Worm (Caenorhabditis elegans) whole organism, young adult: ENCODE data around the gene rpl-33.

Source experiments
- B0019.2 ChIP-seq: fragments of 200-800 bp; sonication (Bioruptor generic); conservative IDR thresholded peaks from 2 replicates; pipeline ENCODE4 v1.3.6; 2022; ENCODE audit warnings: missing genetic modification reagents, missing genetic modification characterization, missing compliant biosample characterization
- C17E4.6 ChIP-seq: fragments of 200-800 bp; sonication (Bioruptor generic); IDR thresholded peaks from 2 replicates; pipeline ENCODE4 v1.3.6; 2022; ENCODE audit warnings: missing genetic modification reagents, missing genetic modification characterization, missing compliant biosample characterization
- F10E7.11 ChIP-seq: sonication (generic microtip); optimal IDR thresholded peaks from 2 replicates; lab custom pipeline; 2017; ENCODE audit warnings: mild to moderate bottlenecking, missing genetic modification characterization, moderate library complexity, missing compliant biosample characterization
- F22D6.2 ChIP-seq: sonication (generic microtip); optimal IDR thresholded peaks from 2 replicates; lab custom pipeline; 2016; ENCODE audit warnings: mild to moderate bottlenecking, missing genetic modification characterization, missing compliant biosample characterization
- F37B4.10 ChIP-seq: fragments of 200-800 bp; sonication (Bioruptor generic); IDR thresholded peaks from 2 replicates; pipeline ENCODE4 v1.3.6; 2022; ENCODE audit warnings: missing genetic modification characterization, missing compliant biosample characterization
- F49E8.2 ChIP-seq: sonication (generic microtip); optimal IDR thresholded peaks from 3 replicates; lab custom pipeline; 2017; ENCODE audit warnings: missing genetic modification characterization, mild to moderate bottlenecking, missing compliant biosample characterization, antibody characterized with exemption, moderate library complexity; ENCODE audit not compliant: insufficient read depth
- F55B11.4 ChIP-seq: sonication (generic microtip); optimal IDR thresholded peaks from 2 replicates; lab custom pipeline; 2016; ENCODE audit warnings: missing compliant biosample characterization, missing genetic modification characterization, borderline replicate concordance; ENCODE audit not compliant: insufficient read depth
- F57C9.4 ChIP-seq: sonication (generic microtip); optimal IDR thresholded peaks from 2 replicates; lab custom pipeline; 2017; ENCODE audit warnings: mild to moderate bottlenecking, missing genetic modification characterization, missing compliant biosample characterization
- T07F8.4 ChIP-seq: sonication (generic microtip); optimal IDR thresholded peaks from 2 replicates; lab custom pipeline; 2016; ENCODE audit warnings: mild to moderate bottlenecking, missing genetic modification characterization, moderate library complexity, missing compliant biosample characterization
- aptf-2 ChIP-seq: fragments of 200-800 bp; sonication (Bioruptor generic); conservative IDR thresholded peaks from 2 replicates; pipeline ENCODE4 v1.3.6; 2022; ENCODE audit warnings: missing genetic modification reagents, missing genetic modification characterization, missing compliant biosample characterization
- aptf-3 ChIP-seq: fragments of 200-800 bp; sonication (Bioruptor generic); IDR thresholded peaks from 2 replicates; pipeline ENCODE4 v1.3.6; 2022; ENCODE audit warnings: missing genetic modification characterization, missing compliant biosample characterization
- attf-6 ChIP-seq: fragments of 200-800 bp; sonication (Bioruptor generic); IDR thresholded peaks from 2 replicates; pipeline ENCODE4 v1.3.6; 2022; ENCODE audit warnings: missing genetic modification reagents, missing genetic modification characterization, missing compliant biosample characterization
- bed-2 ChIP-seq: fragments of 200-800 bp; sonication (Bioruptor generic); IDR thresholded peaks from 2 replicates; pipeline ENCODE4 v1.3.6; 2022; ENCODE audit warnings: missing genetic modification reagents, missing genetic modification characterization, missing compliant biosample characterization
- ccch-3 ChIP-seq: fragments of 200-800 bp; sonication (Bioruptor generic); optimal IDR thresholded peaks from 2 replicates; lab custom pipeline; 2018; ENCODE audit warnings: mild to moderate bottlenecking, missing genetic modification characterization, missing compliant biosample characterization
- cebp-1 ChIP-seq, 2 experiments: fragments of 200-800 bp in 1 of 2; sonication (Bioruptor generic) in 1 of 2; sonication (generic microtip) in 1 of 2; IDR thresholded peaks in 1 of 2; optimal IDR thresholded peaks in 1 of 2; 2 replicates each; pipeline versions ENCODE4 v1.3.6 to Lab custom; 2017 to 2022; ENCODE audit warnings: missing compliant biosample characterization in 2 of 2, missing genetic modification characterization in 2 of 2, mild to moderate bottlenecking in 1 of 2, missing genetic modification reagents in 1 of 2, moderate library complexity in 1 of 2
- cebp-2 ChIP-seq: fragments of 200-800 bp; sonication (Bioruptor generic); IDR thresholded peaks from 2 replicates; pipeline ENCODE4 v1.3.6; 2022; ENCODE audit warnings: missing genetic modification characterization, missing compliant biosample characterization
- ceh-100 ChIP-seq: fragments of 200-800 bp; sonication (Bioruptor generic); IDR thresholded peaks from 2 replicates; pipeline ENCODE4 v1.3.6; 2022; ENCODE audit warnings: missing genetic modification reagents, missing genetic modification characterization, missing compliant biosample characterization
- ceh-27 ChIP-seq: fragments of 200-800 bp; sonication (Bioruptor generic); optimal IDR thresholded peaks from 2 replicates; lab custom pipeline; 2018; ENCODE audit warnings: mild to moderate bottlenecking, missing genetic modification characterization, moderate library complexity, missing compliant biosample characterization
- ceh-79 ChIP-seq: sonication (generic microtip); optimal IDR thresholded peaks from 2 replicates; lab custom pipeline; 2017; ENCODE audit warnings: mild to moderate bottlenecking, missing genetic modification characterization, missing compliant biosample characterization
- dox-1 ChIP-seq: fragments of 200-800 bp; sonication (Bioruptor generic); IDR thresholded peaks from 2 replicates; pipeline ENCODE4 v1.3.6; 2022; ENCODE audit warnings: missing genetic modification reagents, missing genetic modification characterization, missing compliant biosample characterization
- dpl-1 ChIP-seq: fragments of 150-350 bp; optimal IDR thresholded peaks from 2 replicates; lab custom pipeline; 2014; ENCODE audit warnings: missing biosample characterization, missing genetic modification reagents, missing genetic modification characterization
- efl-1 ChIP-seq: fragments of 150-350 bp; optimal IDR thresholded peaks from 2 replicates; lab custom pipeline; 2014; ENCODE audit warnings: missing biosample characterization, missing genetic modification reagents, missing genetic modification characterization
- hmg-20 ChIP-seq: fragments of 200-800 bp; sonication (Bioruptor generic); IDR thresholded peaks from 2 replicates; pipeline ENCODE4 v1.3.6; 2022; ENCODE audit warnings: missing genetic modification reagents, missing genetic modification characterization, missing compliant biosample characterization
- hrde-1 ChIP-seq: sonication (generic microtip); optimal IDR thresholded peaks from 2 replicates; lab custom pipeline; 2016; ENCODE audit warnings: missing genetic modification characterization, mild to moderate bottlenecking, missing compliant biosample characterization, moderate library complexity, missing genotype, missing genetic modification reagents, borderline replicate concordance
- let-526 ChIP-seq: fragments of 200-800 bp; sonication (Bioruptor generic); IDR thresholded peaks from 2 replicates; pipeline ENCODE4 v1.3.6; 2022; ENCODE audit warnings: missing genetic modification reagents, missing genetic modification characterization, missing compliant biosample characterization
- let-607 ChIP-seq, 2 experiments: fragments of 200-800 bp in 1 of 2; sonication (Bioruptor generic) in 1 of 2; sonication (generic microtip) in 1 of 2; optimal IDR thresholded peaks; 2 replicates each; lab custom pipeline; 2016 to 2018; ENCODE audit warnings: mild to moderate bottlenecking in 2 of 2, missing compliant biosample characterization in 2 of 2, missing genetic modification characterization in 2 of 2, moderate library complexity in 2 of 2, missing genotype in 1 of 2
- lsy-27 ChIP-seq: sonication (generic microtip); optimal IDR thresholded peaks from 2 replicates; lab custom pipeline; 2017; ENCODE audit warnings: missing genetic modification characterization, mild to moderate bottlenecking, missing compliant biosample characterization, antibody characterized with exemption, missing genotype, borderline replicate concordance; ENCODE audit not compliant: insufficient read depth
- madf-10 ChIP-seq: sonication (generic microtip); optimal IDR thresholded peaks from 2 replicates; lab custom pipeline; 2016; ENCODE audit warnings: mild to moderate bottlenecking, missing genetic modification characterization, missing compliant biosample characterization
- madf-3 ChIP-seq: fragments of 200-800 bp; sonication (Bioruptor generic); IDR thresholded peaks from 2 replicates; pipeline ENCODE4 v1.3.6; 2022; ENCODE audit warnings: missing genetic modification reagents, missing genetic modification characterization, missing compliant biosample characterization
- madf-6 ChIP-seq: fragments of 200-800 bp; sonication (Bioruptor generic); IDR thresholded peaks from 2 replicates; pipeline ENCODE4 v1.3.6; 2022; ENCODE audit warnings: missing genetic modification reagents, missing genetic modification characterization, missing compliant biosample characterization
- madf-8 ChIP-seq: fragments of 200-800 bp; sonication (Bioruptor generic); conservative IDR thresholded peaks from 2 replicates; pipeline ENCODE4 v1.3.6; 2022; ENCODE audit warnings: missing genetic modification reagents, missing genetic modification characterization, missing compliant biosample characterization
- mcd-1 ChIP-seq: fragments of 200-800 bp; sonication (Bioruptor generic); IDR thresholded peaks from 2 replicates; pipeline ENCODE4 v1.3.6; 2022; ENCODE audit warnings: missing genetic modification reagents, missing genetic modification characterization, missing compliant biosample characterization
- nfya-2 ChIP-seq: fragments of 200-800 bp; sonication (Bioruptor generic); IDR thresholded peaks from 2 replicates; pipeline ENCODE4 v1.3.6; 2022; ENCODE audit warnings: missing genetic modification reagents, missing genetic modification characterization, missing compliant biosample characterization
- nhr-179 ChIP-seq: sonication (generic microtip); optimal IDR thresholded peaks from 2 replicates; lab custom pipeline; 2016; ENCODE audit warnings: mild to moderate bottlenecking, missing genetic modification characterization, missing compliant biosample characterization
- nhr-80 ChIP-seq: sonication (generic microtip); optimal IDR thresholded peaks from 2 replicates; lab custom pipeline; 2016; ENCODE audit warnings: missing genetic modification characterization, missing compliant biosample characterization
- rcor-1 ChIP-seq: fragments of 200-800 bp; sonication (Bioruptor generic); IDR thresholded peaks from 2 replicates; pipeline ENCODE4 v1.3.6; 2022; ENCODE audit warnings: missing genetic modification reagents, missing genetic modification characterization, missing compliant biosample characterization
- repo-1 ChIP-seq: sonication (generic microtip); optimal IDR thresholded peaks from 2 replicates; lab custom pipeline; 2017; ENCODE audit warnings: mild to moderate bottlenecking, missing genetic modification characterization, missing compliant biosample characterization
- snpc-1.1 ChIP-seq: sonication (generic microtip); optimal IDR thresholded peaks from 2 replicates; lab custom pipeline; 2017; ENCODE audit warnings: missing genetic modification characterization, mild to moderate bottlenecking, missing compliant biosample characterization, antibody characterized with exemption, moderate library complexity, missing genotype, missing genetic modification reagents; ENCODE audit not compliant: insufficient read depth
- ztf-3 ChIP-seq: fragments of 200-800 bp; sonication (Bioruptor generic); optimal IDR thresholded peaks from 2 replicates; lab custom pipeline; 2018; ENCODE audit warnings: mild to moderate bottlenecking, missing genetic modification characterization, missing compliant biosample characterization
- ztf-6 ChIP-seq: fragments of 200-800 bp; sonication (Bioruptor generic); IDR thresholded peaks from 2 replicates; pipeline ENCODE4 v1.3.6; 2022; ENCODE audit warnings: missing genetic modification reagents, missing genetic modification characterization, missing compliant biosample characterization

The rpl-33 gene

DNA sequence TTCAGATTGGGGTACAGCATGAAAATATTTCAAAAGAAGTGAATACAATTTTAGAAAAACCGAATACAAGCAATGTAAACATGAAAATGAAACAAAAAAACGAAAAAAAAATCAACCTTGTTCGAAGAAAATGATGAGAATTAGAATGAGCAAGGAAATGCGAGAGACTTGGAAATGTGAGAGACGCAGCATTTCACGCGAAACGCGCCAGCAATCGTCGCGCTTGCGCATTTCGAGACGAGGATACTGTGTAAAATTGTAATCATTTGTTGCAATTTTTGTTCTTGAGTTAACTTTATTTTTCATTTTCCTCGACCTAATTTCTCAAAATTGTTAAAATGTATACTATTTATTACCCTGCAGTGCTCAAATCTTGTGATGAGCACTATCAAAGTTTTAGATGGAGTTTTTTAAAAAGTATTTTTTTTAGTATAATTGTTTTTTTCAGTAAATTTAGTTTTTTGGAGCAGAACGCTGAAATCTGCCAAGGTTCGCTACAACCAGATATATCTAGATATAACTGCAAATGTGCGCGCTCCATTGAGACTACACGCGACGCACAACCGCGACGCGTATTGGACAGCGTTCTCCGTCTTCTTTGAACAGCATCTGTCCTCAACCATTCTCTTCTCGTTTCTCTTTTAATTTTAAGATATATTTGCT is 46.7 kb downstream of the rpl-33 start, which contains the start of gene fust-1 (continued):
- TF ChIP-seq aptf-3 (GFP tag; lab: Robert Waterston, UW) (no peak), dox-1 (GFP tag; lab: Robert Waterston, UW) (peak; percentile 98), let-607 (tag; optimal IDR thresholded peaks at IDR 0.05; lab: Kevin White, UChicago) (peak; percentile 54 to 78), dpl-1 (GFP tag; lab: Kevin White, UChicago) (peak; percentile 67), hrde-1 (tag; lab: Kevin White, UChicago) (peak; percentile 74), ceh-79 (no peak), bed-2 (GFP tag; lab: Robert Waterston, UW) (0 out of 2 replicates have a peak, but pooled peaks have one; percentile 24), aptf-2 (no peak), ccch-3 (no peak), attf-6 (GFP tag; lab: Robert Waterston, UW) (peak; percentile 85), nhr-80 (tag; lab: Kevin White, UChicago) (peak; percentile 70), let-526 (GFP tag; lab: Robert Waterston, UW) (peak; percentile 80; the same call in 1 of the 2 replicates), lsy-27 (tag; lab: Kevin White, UChicago) (no peak), snpc-1.1 (peak; percentile 79), F49E8.2 (tag; lab: Kevin White, UChicago) (peak; percentile 83), rcor-1 (peak; percentile 95), F10E7.11 (no peak), F22D6.2 (tag; lab: Kevin White, UChicago) (peak; percentile 77), cebp-1 (GFP tag; IDR thresholded peaks at IDR 0.05; lab: Robert Waterston, UW) (peak; percentile 29; the same call in 1 of the 2 replicates), cebp-1 (tag; optimal IDR thresholded peaks at IDR 0.05; lab: Kevin White, UChicago) (peak; percentile 93), hmg-20 (GFP tag; lab: Robert Waterston, UW) (peak; percentile 92), F37B4.10 (GFP tag; lab: Robert Waterston, UW) (no peak), ceh-100 (peak; percentile 88), madf-6 (GFP tag; lab: Robert Waterston, UW) (peak; percentile 95), mcd-1 (GFP tag; lab: Robert Waterston, UW) (peak; percentile 97), cebp-2 (GFP tag; lab: Robert Waterston, UW) (0 out of 2 replicates have a peak, but pooled peaks have one; percentile 60), F55B11.4 (tag; lab: Kevin White, UChicago) (no peak), madf-8 (peak; percentile 86), F57C9.4 (tag; lab: Kevin White, UChicago) (no peak), B0019.2 (GFP tag; lab: Robert Waterston, UW) (peak; percentile 69), nhr-179 (tag; lab: Kevin White, UChicago) (no peak), madf-10 (tag; lab: Kevin White, UChicago) (peak; percentile 54), madf-3 (peak; percentile 95), T07F8.4 (tag; lab: Kevin White, UChicago) (no peak), repo-1 (tag; lab: Kevin White, UChicago) (peak; percentile 94), ztf-3 (peak; percentile 24), C17E4.6 (GFP tag; lab: Robert Waterston, UW) (peak; percentile 80), ztf-6 (GFP tag; lab: Robert Waterston, UW) (peak; percentile 77; the same call in 1 of the 2 replicates), ceh-27 (peak; percentile 90), efl-1 (GFP tag; lab: Kevin White, UChicago) (peak; percentile 64), nfya-2 (no peak)
